Worm (Caenorhabditis elegans): ENCODE data around the gene ZK616.2.

Gene ZK616.2

DNA sequence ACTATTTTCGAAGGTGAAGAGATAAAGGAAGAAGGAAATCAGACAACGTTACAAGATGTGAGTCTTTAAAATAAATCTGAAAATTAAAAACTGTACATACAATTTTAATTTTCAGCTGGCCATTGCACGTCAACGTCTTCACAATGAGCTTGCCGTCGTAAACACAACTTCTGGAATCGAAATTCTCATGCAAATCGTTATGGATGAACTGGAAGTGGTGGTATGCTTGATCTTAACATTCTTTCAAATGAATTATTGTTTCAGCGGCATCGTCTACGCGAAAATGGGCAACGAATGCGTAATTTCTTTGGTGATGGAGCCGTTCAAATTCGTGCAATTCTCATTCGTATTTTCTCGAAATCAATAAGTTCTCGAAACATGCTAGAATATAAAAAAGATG is 43.1 kb upstream of the ZK616.2 start (continued):
- no peak for TF ChIP-seq zfh-2 (GFP tag; conservative IDR thresholded peaks at IDR 0.05)

DNA sequence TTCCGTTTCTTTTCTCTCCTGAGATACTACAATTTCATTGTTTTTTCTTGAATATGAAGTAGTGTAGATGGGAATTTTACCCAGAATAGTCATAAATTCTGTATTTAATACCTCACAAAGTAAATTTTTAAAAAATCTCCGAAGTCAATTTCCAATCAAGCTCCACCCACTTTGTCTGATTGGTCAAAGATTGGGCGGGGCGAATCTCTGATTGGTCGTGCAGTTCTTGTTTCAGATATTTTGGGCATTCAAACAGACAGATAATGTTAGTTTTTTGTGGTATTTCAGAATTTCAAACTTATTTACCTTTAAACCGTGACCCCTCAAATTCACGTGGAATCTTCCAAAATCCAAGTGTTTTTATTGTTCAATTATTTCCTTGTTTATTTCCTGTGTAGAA is 37.1 kb upstream of the ZK616.2 start, which contains the start of gene F41H10.5:
TSS of gene F41H10.5 (plus strand) at position 375 of the 400 bp plus-strand sequence.
- no peak for TF ChIP-seq F37B4.10 (GFP tag; IDR thresholded peaks at IDR 0.05)
- TF ChIP-seq zim-3 (tag; optimal IDR thresholded peaks at IDR 0.05): no peak
- no peak for TF ChIP-seq lag-1 (GFP tag; IDR thresholded peaks at IDR 0.05)
- no peak for TF ChIP-seq lin-35 (GFP tag; optimal IDR thresholded peaks at IDR 0.05)
- no peak for TF ChIP-seq madf-6 (GFP tag; IDR thresholded peaks at IDR 0.05)
- TF ChIP-seq attf-3 (GFP tag; conservative IDR thresholded peaks at IDR 0.05): no peak
- no peak for TF ChIP-seq hrde-1 (tag; optimal IDR thresholded peaks at IDR 0.05; ENCODE audit: borderline replicate concordance)
- no peak for TF ChIP-seq mes-4 (tag; optimal IDR thresholded peaks at IDR 0.05)
- no peak for TF ChIP-seq hlh-26 (GFP tag; conservative IDR thresholded peaks at IDR 0.05)
- TF ChIP-seq tbp1 (GFP tag; optimal IDR thresholded peaks at IDR 0.05): no peak

DNA sequence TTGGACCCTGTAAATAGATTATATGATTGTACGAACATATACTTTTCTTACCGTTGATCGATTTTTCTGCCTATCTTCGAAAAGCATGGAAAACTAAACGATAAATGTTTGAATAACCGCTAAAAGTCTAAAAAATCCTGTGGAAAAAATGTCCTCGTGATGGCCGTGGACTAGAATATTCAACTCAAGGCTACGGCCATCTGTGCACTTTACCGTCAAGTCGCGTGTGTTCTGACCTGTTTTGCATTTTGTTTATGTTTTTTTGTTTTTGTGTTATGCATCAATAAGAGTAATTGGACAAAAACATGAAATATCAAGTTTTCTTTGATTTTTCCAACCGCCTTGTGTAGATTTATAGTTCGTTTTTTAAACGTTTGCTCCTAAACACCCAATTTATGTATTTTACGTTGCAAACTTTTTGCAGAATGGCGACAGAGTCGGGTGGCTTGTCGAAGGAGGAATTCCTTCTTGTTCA is 33.5 kb upstream of the ZK616.2 start, which contains the start of the genes hda-6 and F41H10.4:
TSS of gene hda-6 (minus strand) at position 172 of the 475 bp plus-strand sequence.
TSS of gene F41H10.4 (plus strand) at position 425 of the 475 bp plus-strand sequence.
- TF ChIP-seq nhr-80 (tag; optimal IDR thresholded peaks at IDR 0.05): peak; percentile 20
- TF ChIP-seq mel-28 (tag; optimal IDR thresholded peaks at IDR 0.05; ENCODE audit: borderline replicate concordance): no peak
- TF ChIP-seq athp-1 (tag; optimal IDR thresholded peaks at IDR 0.05): peak; percentile 64
- TF ChIP-seq lin-54 (GFP tag; optimal IDR thresholded peaks at IDR 0.05): peak; percentile 71
- no peak for TF ChIP-seq B0261.1 (tag; optimal IDR thresholded peaks at IDR 0.05)
- TF ChIP-seq sea-2 (GFP tag; IDR thresholded peaks at IDR 0.05): no peak
- TF ChIP-seq K12H6.12 (tag; optimal IDR thresholded peaks at IDR 0.05): peak; percentile 24
- peak; percentile 86 for TF ChIP-seq attf-5 (GFP tag; optimal IDR thresholded peaks at IDR 0.05)
- no peak for TF ChIP-seq F57C9.4 (tag; optimal IDR thresholded peaks at IDR 0.05)
- TF ChIP-seq dpl-1 (GFP tag; optimal IDR thresholded peaks at IDR 0.05): peak; percentile 3
- peak; percentile 59; the same call in 1 of the 2 replicates for TF ChIP-seq madf-6 (GFP tag; IDR thresholded peaks at IDR 0.05)
- TF ChIP-seq snpc-3.4 (tag; optimal IDR thresholded peaks at IDR 0.05): peak; percentile 78
- no peak for TF ChIP-seq aptf-3 (GFP tag; IDR thresholded peaks at IDR 0.05)
- TF ChIP-seq ceh-79 (tag; optimal IDR thresholded peaks at IDR 0.05): no peak
- no peak for TF ChIP-seq bed-1 (GFP tag; IDR thresholded peaks at IDR 0.05)
- peak; percentile 65 for TF ChIP-seq snpc-1.1 (tag; optimal IDR thresholded peaks at IDR 0.05; ENCODE audit: insufficient read depth)
- TF ChIP-seq zim-3 (tag; optimal IDR thresholded peaks at IDR 0.05): no peak
- TF ChIP-seq tbp1 (GFP tag; optimal IDR thresholded peaks at IDR 0.05): peak; percentile 56
- TF ChIP-seq ceh-40 (GFP tag; IDR thresholded peaks at IDR 0.05): no peak
- no peak for TF ChIP-seq Y56A3A.18 (GFP tag; IDR thresholded peaks at IDR 0.05)
- peak; percentile 55 for TF ChIP-seq unc-130 (GFP tag; optimal IDR thresholded peaks at IDR 0.05)
- TF ChIP-seq cebp-1 (GFP tag; IDR thresholded peaks at IDR 0.05): no peak
- TF ChIP-seq cebp-1 (tag; optimal IDR thresholded peaks at IDR 0.05): peak; percentile 57
- TF ChIP-seq ceh-91 (GFP tag; IDR thresholded peaks at IDR 0.05): 0 out of 2 replicates have a peak, but pooled peaks have one; percentile 8
- no peak for TF ChIP-seq lin-35 (GFP tag; optimal IDR thresholded peaks at IDR 0.05)
- peak in 1 of 2 experiments; percentile 9 for TF ChIP-seq let-607 (tag; optimal IDR thresholded peaks at IDR 0.05)
- TF ChIP-seq efl-1 (GFP tag; optimal IDR thresholded peaks at IDR 0.05): peak; percentile 34
- TF ChIP-seq madf-8 (GFP tag; conservative IDR thresholded peaks at IDR 0.05): no peak
- TF ChIP-seq cebp-2 (GFP tag; IDR thresholded peaks at IDR 0.05): no peak
- no peak for TF ChIP-seq lin-26 (GFP tag; IDR thresholded peaks at IDR 0.05)
- TF ChIP-seq ceh-27 (GFP tag; optimal IDR thresholded peaks at IDR 0.05): peak; percentile 92
- peak; percentile 88 for TF ChIP-seq ZK185.1 (tag; optimal IDR thresholded peaks at IDR 0.05; ENCODE audit: poor library complexity, severe bottlenecking)
- peak; percentile 51 for TF ChIP-seq lin-40 (tag; optimal IDR thresholded peaks at IDR 0.05)
- TF ChIP-seq mxl-1 (tag; optimal IDR thresholded peaks at IDR 0.05): no peak
- peak; percentile 39 for TF ChIP-seq ztf-18 (tag; optimal IDR thresholded peaks at IDR 0.05)
- peak; percentile 15 for TF ChIP-seq tlf-1 (GFP tag; optimal IDR thresholded peaks at IDR 0.05)
- TF ChIP-seq K11D2.4 (GFP tag; IDR thresholded peaks at IDR 0.05): 0 out of 2 replicates have a peak, but pooled peaks have one; percentile 13
- no peak for TF ChIP-seq rcor-1 (GFP tag; IDR thresholded peaks at IDR 0.05)

Data from whole organism, young adult.